Worm (Caenorhabditis elegans): ENCODE data around the gene ampd-1.

Gene ampd-1

ce11 chrII:5183207-5183606, 19.9 kb upstream of the ampd-1 start:
- TF ChIP-seq unc-55 (GFP tag; optimal IDR thresholded peaks at IDR 0.05), result no peak
- no peak for TF ChIP-seq pha-2 (tag; optimal IDR thresholded peaks at IDR 0.05)
- no peak for TF ChIP-seq tbx-7 (tag; optimal IDR thresholded peaks at IDR 0.05)
- TF ChIP-seq elt-2 (tag; optimal IDR thresholded peaks at IDR 0.05), result no peak
- no peak for TF ChIP-seq ceh-22 (tag; optimal IDR thresholded peaks at IDR 0.05)
- no peak for TF ChIP-seq madf-2 (tag; optimal IDR thresholded peaks at IDR 0.05)
- no peak for TF ChIP-seq unc-86 (tag; optimal IDR thresholded peaks at IDR 0.05)
- TF ChIP-seq hlh-6 (tag; optimal IDR thresholded peaks at IDR 0.05), result no peak
- TF ChIP-seq sdc-2 (tag; optimal IDR thresholded peaks at IDR 0.05), result no peak
- TF ChIP-seq K09A11.1 (tag; optimal IDR thresholded peaks at IDR 0.05; ENCODE audit: insufficient read depth), result no peak
- TF ChIP-seq che-1 (tag; optimal IDR thresholded peaks at IDR 0.05), result no peak
- TF ChIP-seq lin-11 (tag; optimal IDR thresholded peaks at IDR 0.05), result no peak
- no peak for TF ChIP-seq elt-4 (tag; optimal IDR thresholded peaks at IDR 0.05)
- TF ChIP-seq ceh-31 (tag; optimal IDR thresholded peaks at IDR 0.05), result no peak
- no peak for TF ChIP-seq hlh-30 (tag; optimal IDR thresholded peaks at IDR 0.05; ENCODE audit: insufficient read depth)
- TF ChIP-seq rnt-1 (tag; optimal IDR thresholded peaks at IDR 0.05), result no peak
- no peak for TF ChIP-seq tbx-2 (tag; optimal IDR thresholded peaks at IDR 0.05)
- TF ChIP-seq ttx-3 (tag; optimal IDR thresholded peaks at IDR 0.05), result no peak
- no peak for TF ChIP-seq ref-2 (tag; optimal IDR thresholded peaks at IDR 0.05)

ce11 chrII:5184661-5185545, 18.2 kb upstream of the ampd-1 start:
- TF ChIP-seq unc-3 (GFP tag; conservative IDR thresholded peaks at IDR 0.05) (no peak), unc-3 (tag; optimal IDR thresholded peaks at IDR 0.05) (no peak), elt-2 (tag; optimal IDR thresholded peaks at IDR 0.05) (peak; percentile 83)

- TF ChIP-seq elt-2 (tag; optimal IDR thresholded peaks at IDR 0.05) (peak; percentile 88), syd-9 (tag; optimal IDR thresholded peaks at IDR 0.05) (no peak), ets-4 (tag; optimal IDR thresholded peaks at IDR 0.05) (no peak)
Observed at ce11 chrII:5185955-5186539, 17.1 kb upstream of the ampd-1 start.

- no peak for TF ChIP-seq sox-4 (tag; optimal IDR thresholded peaks at IDR 0.05)
- TF ChIP-seq odd-2 (tag; optimal IDR thresholded peaks at IDR 0.05), result no peak
Observed at ce11 chrII:5186870-5187269, 16.3 kb upstream of the ampd-1 start.

- TF ChIP-seq ttx-3 (tag; optimal IDR thresholded peaks at IDR 0.05) (no peak), unc-55 (GFP tag; optimal IDR thresholded peaks at IDR 0.05) (no peak), K02D7.2 (tag; optimal IDR thresholded peaks at IDR 0.05) (no peak), fkh-6 (tag; optimal IDR thresholded peaks at IDR 0.05) (no peak), K09A11.1 (tag; optimal IDR thresholded peaks at IDR 0.05; ENCODE audit: insufficient read depth) (no peak), T23F11.4 (GFP tag; optimal IDR thresholded peaks at IDR 0.05) (no peak), sox-2 (GFP tag; IDR thresholded peaks at IDR 0.05) (no peak), ceh-34 (tag; optimal IDR thresholded peaks at IDR 0.05) (no peak), unc-42 (tag; optimal IDR thresholded peaks at IDR 0.05) (no peak), unc-86 (tag; optimal IDR thresholded peaks at IDR 0.05) (no peak), F13H6.1 (tag; optimal IDR thresholded peaks at IDR 0.05) (no peak), hlh-6 (tag; optimal IDR thresholded peaks at IDR 0.05) (no peak), nfya-1 (tag; optimal IDR thresholded peaks at IDR 0.05) (no peak), pag-3 (tag; optimal IDR thresholded peaks at IDR 0.05; ENCODE audit: borderline replicate concordance) (no peak), rnt-1 (tag; optimal IDR thresholded peaks at IDR 0.05) (no peak), ceh-22 (tag; optimal IDR thresholded peaks at IDR 0.05) (no peak), hlh-8 (tag; optimal IDR thresholded peaks at IDR 0.05) (no peak), tbx-7 (tag; optimal IDR thresholded peaks at IDR 0.05) (no peak), pha-4 (tag; optimal IDR thresholded peaks at IDR 0.05) (no peak)
Observed at ce11 chrII:5187469-5187868, 15.7 kb upstream of the ampd-1 start, which contains the start of gene crh-2. TSS of gene crh-2 (minus strand) at chrII:5187569.

Data from whole organism, late embryonic.